Worm (Caenorhabditis elegans): ENCODE measurements around the gene gpa-17.

The gpa-17 gene

ce11 chrIII:2586193-2586592 lies at the start of gene gpa-17 (continued):
- TF ChIP-seq dmd-6 (GFP tag; IDR thresholded peaks at IDR 0.05) (peak; percentile 40; the same call in 1 of the 2 replicates), snpc-4 (tag; optimal IDR thresholded peaks at IDR 0.05) (no peak), Y75B8A.6 (GFP tag; IDR thresholded peaks at IDR 0.05) (no peak), nhr-25 (tag; optimal IDR thresholded peaks at IDR 0.05; ENCODE audit: borderline replicate concordance, insufficient read depth) (no peak), ZK546.5 (tag; optimal IDR thresholded peaks at IDR 0.05) (no peak), daf-12 (tag; optimal IDR thresholded peaks at IDR 0.05) (no peak), nhr-11 (tag; optimal IDR thresholded peaks at IDR 0.05) (no peak), ZK337.2 (GFP tag; IDR thresholded peaks at IDR 0.05) (no peak), ceh-28 (tag; optimal IDR thresholded peaks at IDR 0.05) (no peak), php-3 (GFP tag; IDR thresholded peaks at IDR 0.05) (peak; percentile 32; the same call in 1 of the 2 replicates), aly-2 (tag; optimal IDR thresholded peaks at IDR 0.05) (no peak), F44E2.7 (GFP tag; IDR thresholded peaks at IDR 0.05) (no peak), ztf-7 (tag; optimal IDR thresholded peaks at IDR 0.05) (no peak), nhr-237 (tag; optimal IDR thresholded peaks at IDR 0.05) (no peak), Y105C5A.15 (GFP tag; IDR thresholded peaks at IDR 0.05) (no peak), F10B5.3 (tag; optimal IDR thresholded peaks at IDR 0.05) (no peak), F37D6.2 (tag; optimal IDR thresholded peaks at IDR 0.05) (no peak)

DNA sequence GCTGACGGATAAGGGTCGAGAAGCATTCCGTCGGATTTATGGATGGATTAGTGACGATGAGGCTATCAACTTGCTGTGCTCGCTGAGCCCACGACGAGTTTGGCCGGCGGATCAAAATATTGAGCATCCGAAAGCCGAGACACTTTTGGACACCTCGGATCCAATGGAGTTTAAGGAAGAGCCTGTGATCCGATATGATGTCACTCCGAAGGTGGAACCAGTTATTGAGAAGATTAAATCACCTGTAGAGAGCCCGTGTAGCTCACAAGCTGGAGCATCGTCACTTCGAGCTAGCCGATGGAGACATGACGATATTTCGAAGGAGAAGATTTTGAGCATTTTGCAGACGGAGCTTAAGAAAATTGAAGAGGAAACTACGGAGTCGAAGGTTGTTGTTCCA lies 45.8 kb upstream of the gpa-17 start:
- TF ChIP-seq egl-43 (GFP tag; IDR thresholded peaks at IDR 0.05) (no peak), hlh-11 (tag; optimal IDR thresholded peaks at IDR 0.05) (no peak), ceh-28 (tag; optimal IDR thresholded peaks at IDR 0.05) (no peak), ceh-20 (GFP tag; IDR thresholded peaks at IDR 0.05) (no peak), daf-16 (GFP tag; optimal IDR thresholded peaks at IDR 0.05) (no peak), daf-16 (tag; optimal IDR thresholded peaks at IDR 0.05) (no peak), aha-1 (tag) (peak; percentile 93), madf-9 (GFP tag; conservative IDR thresholded peaks at IDR 0.05) (no peak)

DNA sequence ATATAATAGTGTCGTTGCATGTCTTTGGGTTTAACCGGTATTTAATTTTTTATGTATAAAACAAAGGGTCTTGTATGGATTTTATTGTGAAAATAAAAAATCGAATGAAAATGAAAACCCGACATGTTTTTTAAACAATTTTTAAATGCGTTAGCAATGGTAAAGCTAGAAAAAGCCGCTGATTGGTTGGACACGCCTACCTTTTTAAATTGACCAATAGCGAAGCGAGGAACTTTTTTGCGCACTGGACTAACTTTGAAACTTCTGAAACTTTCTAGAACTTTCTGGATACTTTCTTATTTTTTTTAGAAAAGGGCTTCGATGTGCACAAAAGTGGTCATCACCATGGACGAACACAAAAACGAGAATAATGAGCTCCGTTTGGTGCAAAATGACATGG lies 40.1 kb upstream of the gpa-17 start:
- TF ChIP-seq dmd-9 (GFP tag; IDR thresholded peaks at IDR 0.05) (no peak), saeg-2 (GFP tag; IDR thresholded peaks at IDR 0.05) (no peak), ZK546.5 (tag; optimal IDR thresholded peaks at IDR 0.05) (no peak), lin-39 (tag; optimal IDR thresholded peaks at IDR 0.05) (no peak), vab-7 (GFP tag; IDR thresholded peaks at IDR 0.05) (no peak), lin-29 (GFP tag; IDR thresholded peaks at IDR 0.05) (no peak), jun-1 (tag; optimal IDR thresholded peaks at IDR 0.05) (no peak)

DNA sequence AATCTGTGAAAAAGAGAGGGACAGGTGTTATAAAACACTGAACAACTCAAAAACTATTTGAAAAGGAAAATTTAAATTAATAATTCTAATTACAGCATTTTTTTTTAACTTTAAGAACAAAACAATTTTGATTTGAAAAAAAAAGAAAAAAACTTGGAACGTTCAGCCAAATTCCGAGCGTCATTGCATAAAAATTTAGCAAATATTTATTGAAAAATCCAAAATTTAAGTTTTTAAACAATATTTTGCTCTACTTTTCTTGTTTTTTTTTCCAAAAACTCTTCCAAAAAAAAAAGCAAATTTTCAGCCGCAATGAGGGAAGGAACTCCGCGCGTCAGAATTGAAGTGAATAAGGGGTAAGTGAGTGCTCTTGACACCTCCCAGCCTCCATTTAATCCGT lies 36.7 kb upstream of the gpa-17 start, which contains the start of gene feh-1:
feh-1 (plus strand) TSS at position 301 of the 400 bp plus-strand sequence.
- TF ChIP-seq nhr-25 (tag; optimal IDR thresholded peaks at IDR 0.05; ENCODE audit: borderline replicate concordance, insufficient read depth) (no peak), rbr-2 (tag; optimal IDR thresholded peaks at IDR 0.05) (no peak), nhr-10 (tag; optimal IDR thresholded peaks at IDR 0.05) (no peak), mdl-1 (tag; optimal IDR thresholded peaks at IDR 0.05) (no peak), ctbp-1 (GFP tag; IDR thresholded peaks at IDR 0.05) (no peak), F44E2.7 (GFP tag; IDR thresholded peaks at IDR 0.05) (no peak), zip-2 (tag; optimal IDR thresholded peaks at IDR 0.05) (no peak), daf-16 (GFP tag; optimal IDR thresholded peaks at IDR 0.05) (no peak), daf-16 (tag; optimal IDR thresholded peaks at IDR 0.05) (no peak), D1046.2 (GFP tag; IDR thresholded peaks at IDR 0.05) (no peak), lir-3 (tag; optimal IDR thresholded peaks at IDR 0.05) (no peak)
